Fruit fly (Drosophila melanogaster): Measurements from ENCODE around the gene CG14966.

DNA sequence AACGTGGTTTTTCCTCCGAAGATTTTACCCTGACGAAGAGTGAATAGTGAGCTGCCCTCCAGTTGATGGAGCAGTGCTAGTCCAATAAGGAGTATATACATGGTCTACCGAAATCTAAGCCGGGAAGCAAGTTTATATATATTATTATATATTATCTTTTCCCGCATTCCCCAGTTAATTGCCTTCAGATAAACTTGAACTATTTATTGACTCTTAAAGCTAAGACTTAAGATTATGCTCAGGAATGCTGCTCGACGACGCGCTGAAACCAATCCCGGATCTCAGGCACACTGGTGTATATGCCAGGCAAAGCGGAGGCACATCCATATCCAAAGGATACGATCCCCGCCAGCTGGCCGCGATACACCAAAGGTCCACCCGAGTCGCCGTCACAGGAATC is 7.9 kb upstream of the CG14966 start, which contains the start of gene CG32277:
- TF ChIP-seq psq (optimal IDR thresholded peaks at IDR 0.05), result no peak
- no peak for TF ChIP-seq Dll (optimal IDR thresholded peaks at IDR 0.05)
- no peak for TF ChIP-seq pan (optimal IDR thresholded peaks at IDR 0.05)
- no peak for TF ChIP-seq CG8478 (optimal IDR thresholded peaks at IDR 0.05)
